Worm (Caenorhabditis elegans): ENCODE data around the gene F54C9.7.

The F54C9.7 gene

DNA sequence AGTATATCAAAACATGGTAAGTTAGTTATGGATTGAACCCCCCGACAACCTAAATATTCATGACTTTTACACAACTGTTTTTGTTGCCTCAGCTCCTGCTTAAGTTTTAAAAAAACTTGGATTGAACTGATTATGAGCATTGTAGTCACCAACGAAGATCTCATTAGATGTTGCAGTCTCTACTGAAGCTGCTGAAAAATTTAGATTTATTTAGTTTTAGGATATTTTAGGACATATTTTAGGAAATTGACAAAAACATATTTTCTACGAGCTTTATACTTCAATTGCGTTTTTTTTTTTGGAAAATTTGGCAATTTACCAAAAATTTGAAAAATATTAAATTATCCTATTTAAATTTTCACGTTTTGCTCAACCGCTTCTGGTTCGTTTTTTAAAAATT lies 11.1 kb upstream of the F54C9.7 start, which contains the start of gene F54C9.14:
Gene F54C9.14, plus strand, starts transcription at position 301 of the 400 bp plus-strand sequence.
- TF ChIP-seq snpc-4 (tag; optimal IDR thresholded peaks at IDR 0.05) = no peak
- no peak for TF ChIP-seq elt-3 (tag; optimal IDR thresholded peaks at IDR 0.05)
- no peak for TF ChIP-seq tbx-2 (tag; optimal IDR thresholded peaks at IDR 0.05)
- no peak for TF ChIP-seq nhr-77 (tag; optimal IDR thresholded peaks at IDR 0.05)
- TF ChIP-seq nhr-11 (tag; optimal IDR thresholded peaks at IDR 0.05) = no peak
- no peak for TF ChIP-seq fos-1 (tag; optimal IDR thresholded peaks at IDR 0.05)
- TF ChIP-seq mml-1 (tag; optimal IDR thresholded peaks at IDR 0.05) = no peak

DNA sequence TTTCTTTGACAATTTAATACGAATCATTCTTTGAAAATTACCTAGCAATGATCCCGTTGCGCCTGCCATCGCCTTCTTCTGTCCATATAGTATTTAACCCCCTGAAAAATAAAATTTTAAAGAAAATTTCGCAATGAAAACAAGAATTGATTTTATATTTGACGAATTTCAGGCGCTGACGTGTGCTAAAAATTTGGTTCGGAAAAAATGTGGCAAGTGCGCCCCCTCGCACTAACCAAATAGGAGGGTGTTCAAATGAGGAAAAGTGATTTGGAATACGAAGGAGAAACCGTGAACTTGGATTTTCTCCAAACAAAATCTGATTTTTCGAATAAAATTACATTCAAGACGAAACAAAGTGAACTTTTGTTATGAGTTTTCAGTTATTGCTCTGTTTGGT lies 7.1 kb upstream of the F54C9.7 start, which contains the start of gene stc-1:
Gene stc-1, minus strand, starts transcription at position 101 of the 400 bp plus-strand sequence.
- TF ChIP-seq nhr-23 (tag; optimal IDR thresholded peaks at IDR 0.05) (no peak), elt-2 (tag; optimal IDR thresholded peaks at IDR 0.05) (peak; percentile 25), sea-2 (GFP tag; optimal IDR thresholded peaks at IDR 0.05) (no peak), mml-1 (tag; optimal IDR thresholded peaks at IDR 0.05) (no peak), R02D3.7 (tag; optimal IDR thresholded peaks at IDR 0.05) (no peak), ama-1 (optimal IDR thresholded peaks at IDR 0.05) (no peak), nhr-25 (tag; optimal IDR thresholded peaks at IDR 0.05) (no peak), pha-4 (tag; optimal IDR thresholded peaks at IDR 0.05) (peak; percentile 52), unc-39 (tag; optimal IDR thresholded peaks at IDR 0.05) (no peak), elt-3 (tag; optimal IDR thresholded peaks at IDR 0.05) (no peak), ceh-28 (tag; optimal IDR thresholded peaks at IDR 0.05) (peak; percentile 1), egl-5 (tag; optimal IDR thresholded peaks at IDR 0.05) (no peak), skn-1 (tag; optimal IDR thresholded peaks at IDR 0.05) (no peak), nhr-77 (tag; optimal IDR thresholded peaks at IDR 0.05) (no peak), lin-15B (tag; optimal IDR thresholded peaks at IDR 0.05) (peak; percentile 51), nfya-1 (tag; optimal IDR thresholded peaks at IDR 0.05; ENCODE audit: insufficient read depth) (peak; percentile 55), pqm-1 (tag; optimal IDR thresholded peaks at IDR 0.05) (peak; percentile 45), nhr-76 (tag; optimal IDR thresholded peaks at IDR 0.05) (no peak), fkh-2 (tag; optimal IDR thresholded peaks at IDR 0.05) (no peak), unc-62 (GFP tag; optimal IDR thresholded peaks at IDR 0.05) (no peak)

DNA sequence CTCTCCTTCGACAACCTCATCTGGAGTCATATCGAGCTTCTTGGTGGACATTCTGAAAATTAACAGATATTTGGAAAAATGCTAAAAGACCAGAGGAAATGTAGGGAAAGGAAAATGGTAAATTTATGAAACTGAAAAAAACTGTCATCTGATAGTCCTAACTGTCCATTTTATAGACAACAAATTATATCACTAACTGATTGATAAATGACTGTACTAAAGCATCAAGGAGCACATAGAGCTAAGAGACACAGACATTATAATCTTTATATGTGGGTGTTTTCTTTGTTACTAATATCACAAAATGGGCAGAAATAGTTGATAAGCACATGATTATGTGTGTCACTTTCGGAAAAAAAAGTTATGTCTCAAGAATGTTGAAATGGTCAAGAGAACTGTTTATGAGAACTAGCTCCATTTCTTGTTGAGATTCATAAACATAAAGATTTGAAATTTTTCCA lies 6.3 kb upstream of the F54C9.7 start, which contains the start of gene F54C9.3:
Gene F54C9.3, minus strand, starts transcription at position 51 of the 461 bp plus-strand sequence.
- TF ChIP-seq jun-1 (tag; optimal IDR thresholded peaks at IDR 0.05) (peak; percentile 55), skn-1 (tag; optimal IDR thresholded peaks at IDR 0.05) (no peak), pqm-1 (tag; optimal IDR thresholded peaks at IDR 0.05) (peak; percentile 98), fkh-2 (tag; optimal IDR thresholded peaks at IDR 0.05) (no peak), pha-4 (tag; optimal IDR thresholded peaks at IDR 0.05) (peak; percentile 80), elt-2 (tag; optimal IDR thresholded peaks at IDR 0.05) (peak; percentile 95), elt-3 (tag; optimal IDR thresholded peaks at IDR 0.05) (no peak)

DNA sequence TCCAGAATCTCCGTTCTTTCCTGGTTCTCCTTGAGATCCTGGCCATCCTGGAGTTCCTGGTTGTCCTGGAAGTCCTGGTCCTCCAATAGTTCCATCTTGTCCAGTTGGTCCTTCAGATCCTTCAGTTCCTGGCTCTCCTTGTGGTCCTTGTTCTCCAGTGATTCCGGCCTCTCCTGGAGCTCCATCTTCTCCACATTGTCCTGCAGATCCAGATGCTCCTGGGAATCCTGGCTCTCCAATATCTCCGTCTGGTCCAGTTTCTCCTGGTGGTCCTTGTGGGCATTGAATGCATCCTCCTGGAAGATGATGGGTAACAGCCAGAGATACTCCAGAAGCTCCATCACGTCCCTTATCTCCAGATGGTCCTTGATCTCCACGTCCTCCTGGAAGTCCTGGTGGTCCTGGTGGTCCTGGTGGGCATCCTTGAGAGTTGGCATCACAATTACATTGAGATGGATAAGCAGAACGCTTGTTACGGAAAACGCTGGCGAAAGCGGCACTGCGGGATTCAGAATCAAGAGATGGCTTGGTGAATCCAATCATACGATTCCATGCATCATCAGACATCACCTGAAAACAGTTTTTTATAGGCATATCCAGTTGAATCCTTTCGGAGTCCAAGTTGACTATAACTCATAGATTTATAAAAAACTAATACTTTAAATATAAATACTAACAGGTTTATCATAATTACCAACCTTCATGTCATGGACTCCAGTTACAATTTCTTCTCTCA lies 4.7 kb upstream of the F54C9.7 start:
- no peak for TF ChIP-seq nfya-1 (tag; optimal IDR thresholded peaks at IDR 0.05; ENCODE audit: insufficient read depth)
- no peak for TF ChIP-seq R02D3.7 (tag; optimal IDR thresholded peaks at IDR 0.05)
- TF ChIP-seq egl-27 (tag; optimal IDR thresholded peaks at IDR 0.05) = no peak
- TF ChIP-seq ztf-11 (tag; optimal IDR thresholded peaks at IDR 0.05) = no peak

DNA sequence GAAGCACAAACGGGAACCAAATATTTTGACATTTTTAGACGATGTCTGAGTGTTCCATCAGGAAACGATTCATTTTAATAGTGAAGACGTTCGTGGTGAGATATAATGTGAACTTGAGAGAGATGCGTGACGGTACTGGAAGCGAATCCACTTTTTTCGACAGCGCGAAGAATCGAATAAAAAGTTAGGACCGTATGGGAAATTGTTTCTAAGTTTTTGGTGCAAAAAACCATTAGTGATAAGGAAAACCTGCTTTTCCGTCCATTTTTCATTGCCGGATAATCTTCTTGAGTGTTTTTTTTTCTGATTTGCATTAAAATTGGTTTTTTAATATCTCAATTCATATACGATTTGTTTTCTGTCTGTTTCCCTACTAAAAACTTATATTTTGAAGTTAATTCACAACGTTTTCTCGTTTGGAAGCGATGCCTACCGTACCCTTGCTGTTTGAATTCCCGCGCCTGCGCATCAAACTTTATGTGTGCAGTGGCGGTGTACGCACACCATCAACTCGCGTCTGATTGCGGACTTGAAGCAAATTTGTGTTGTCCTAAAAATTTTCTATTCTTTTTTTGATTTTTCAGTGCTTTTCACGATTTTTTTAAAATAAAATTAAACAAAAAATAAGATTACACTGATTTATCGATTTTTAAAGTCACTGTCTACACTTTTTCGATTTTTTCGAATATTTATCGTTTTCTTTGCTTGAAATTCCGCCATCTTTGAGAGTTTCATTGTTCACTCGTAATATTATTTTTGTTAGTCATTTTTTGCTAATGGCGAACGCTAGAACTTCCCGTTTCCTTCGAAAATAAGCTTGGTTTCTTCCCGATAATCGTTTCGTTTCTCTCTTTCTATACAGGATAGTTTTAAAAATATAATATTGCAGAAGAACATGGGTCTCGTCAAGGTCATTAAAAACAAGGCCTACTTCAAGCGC lies 3.8 kb upstream of the F54C9.7 start, which contains the start of the genes col-38 and rpl-5:
Gene col-38, minus strand, starts transcription at position 51 of the 940 bp plus-strand sequence.
Gene rpl-5, plus strand, starts transcription at position 890 of the 940 bp plus-strand sequence.
- TF ChIP-seq pha-4 (tag; optimal IDR thresholded peaks at IDR 0.05) (peak; percentile 99), sea-2 (GFP tag; optimal IDR thresholded peaks at IDR 0.05) (no peak), mml-1 (tag; optimal IDR thresholded peaks at IDR 0.05) (no peak), lsy-12 (tag; optimal IDR thresholded peaks at IDR 0.05) (peak; percentile 77), nhr-43 (tag; optimal IDR thresholded peaks at IDR 0.05; ENCODE audit: poor library complexity, severe bottlenecking) (peak; percentile 66), unc-62 (GFP tag; optimal IDR thresholded peaks at IDR 0.05) (peak; percentile 28), unc-39 (tag; optimal IDR thresholded peaks at IDR 0.05) (no peak), nhr-237 (tag; optimal IDR thresholded peaks at IDR 0.05) (no peak), ZK546.5 (tag; optimal IDR thresholded peaks at IDR 0.05) (peak; percentile 84), pqm-1 (tag; optimal IDR thresholded peaks at IDR 0.05) (peak; percentile 51), fkh-2 (tag; optimal IDR thresholded peaks at IDR 0.05) (no peak), nhr-67 (tag; optimal IDR thresholded peaks at IDR 0.05) (no peak), fos-1 (tag; optimal IDR thresholded peaks at IDR 0.05) (no peak), skn-1 (tag; optimal IDR thresholded peaks at IDR 0.05) (peak; percentile 78), snpc-4 (tag; optimal IDR thresholded peaks at IDR 0.05) (peak; percentile 78), nfya-1 (tag; optimal IDR thresholded peaks at IDR 0.05; ENCODE audit: insufficient read depth) (peak; percentile 97), jun-1 (tag; optimal IDR thresholded peaks at IDR 0.05) (peak; percentile 66), ama-1 (optimal IDR thresholded peaks at IDR 0.05) (peak; percentile 7), egl-5 (tag; optimal IDR thresholded peaks at IDR 0.05) (peak; percentile 87), R02D3.7 (tag; optimal IDR thresholded peaks at IDR 0.05) (peak; percentile 73), aly-2 (tag; optimal IDR thresholded peaks at IDR 0.05) (no peak), fkh-10 (GFP tag; optimal IDR thresholded peaks at IDR 0.05) (peak; percentile 83), ztf-4 (tag; optimal IDR thresholded peaks at IDR 0.05) (peak; percentile 2), tbx-2 (tag; optimal IDR thresholded peaks at IDR 0.05) (peak; percentile 38), lin-39 (tag; optimal IDR thresholded peaks at IDR 0.05) (peak; percentile 93), lin-15B (tag; optimal IDR thresholded peaks at IDR 0.05) (peak; percentile 97), nhr-25 (tag; optimal IDR thresholded peaks at IDR 0.05) (peak; percentile 94), elt-2 (tag; optimal IDR thresholded peaks at IDR 0.05) (peak; percentile 72)

Measured in whole organism, L3 larva.